Worm (Caenorhabditis elegans) whole organism, early embryonic: ENCODE results near the gene F52D2.6.

Source experiments
- B0310.2 ChIP-seq: sonication (generic microtip); optimal IDR thresholded peaks from 2 replicates; lab custom pipeline; 2016; ENCODE audit warnings: mild to moderate bottlenecking, missing genetic modification characterization, missing compliant biosample characterization
- F13C5.2 ChIP-seq: sonication (generic microtip); optimal IDR thresholded peaks from 2 replicates; lab custom pipeline; 2017; ENCODE audit warnings: mild to moderate bottlenecking, missing genetic modification characterization, inconsistent platforms, missing compliant biosample characterization
- aly-1 ChIP-seq: sonication (generic microtip); optimal IDR thresholded peaks from 2 replicates; lab custom pipeline; 2016; ENCODE audit warnings: missing genetic modification characterization, missing compliant biosample characterization
- ama-1 ChIP-seq: fragments of 150-350 bp; optimal IDR thresholded peaks from 2 replicates; lab custom pipeline; 2014
- ceh-13 ChIP-seq: fragments of 200-800 bp; sonication (Bioruptor generic); optimal IDR thresholded peaks from 2 replicates; lab custom pipeline; 2018; ENCODE audit warnings: mild to moderate bottlenecking, missing genetic modification characterization, missing compliant biosample characterization
- flt-1 ChIP-seq: fragments of 200-800 bp; sonication (Bioruptor generic); IDR thresholded peaks from 2 replicates; pipeline ENCODE4 v1.3.6; 2022; ENCODE audit warnings: missing genetic modification characterization, missing compliant biosample characterization
- pes-1 ChIP-seq: fragments of 200-800 bp; sonication (Bioruptor generic); IDR thresholded peaks from 2 replicates; pipeline ENCODE4 v1.3.6; 2022; ENCODE audit warnings: missing genetic modification reagents, missing genetic modification characterization, missing compliant biosample characterization
- sea-1 ChIP-seq: fragments of 200-800 bp; sonication (Bioruptor generic); conservative IDR thresholded peaks from 2 replicates; pipeline ENCODE4 v1.3.6; 2022; ENCODE audit warnings: missing genetic modification characterization, missing compliant biosample characterization
- tbx-11 ChIP-seq: fragments of 200-800 bp; sonication (Bioruptor generic); IDR thresholded peaks from 2 replicates; pipeline ENCODE4 v1.3.6; 2022; ENCODE audit warnings: missing genetic modification characterization, missing compliant biosample characterization
- tbx-37 ChIP-seq: fragments of 200-800 bp; sonication (Bioruptor generic); conservative IDR thresholded peaks from 2 replicates; pipeline ENCODE4 v1.3.6; 2022; ENCODE audit warnings: missing genetic modification reagents, missing genetic modification characterization, missing compliant biosample characterization
- tra-4 ChIP-seq: sonication (generic microtip); optimal IDR thresholded peaks from 2 replicates; lab custom pipeline; 2017; ENCODE audit warnings: missing genetic modification characterization, missing compliant biosample characterization

ce11 chrX:1964828-1965227 is 11.0 kb upstream of the F52D2.6 start:
- TF ChIP-seq ama-1 (no peak), tbx-37 (GFP tag; lab: Robert Waterston, UW) (no peak), F13C5.2 (tag; lab: Kevin White, UChicago) (peak; percentile 29), tbx-11 (no peak), B0310.2 (no peak), ceh-13 (GFP tag; lab: Kevin White, UChicago) (no peak), aly-1 (no peak), tra-4 (tag; lab: Kevin White, UChicago) (no peak), sea-1 (GFP tag; lab: Robert Waterston, UW) (no peak), flt-1 (GFP tag; lab: Robert Waterston, UW) (no peak), pes-1 (no peak)
